Worm (Caenorhabditis elegans) whole organism, L3 larva: ENCODE data around the gene dpy-6.

Experiments used
- ZK546.5 ChIP-seq: sonication (generic microtip); optimal IDR thresholded peaks from 2 replicates; lab custom pipeline; 2017; ENCODE audit warnings: missing biosample characterization, missing genetic modification characterization
- aly-2 ChIP-seq: fragments of 150-350 bp; optimal IDR thresholded peaks from 2 replicates; lab custom pipeline; 2014; ENCODE audit warnings: missing biosample characterization, missing genetic modification characterization
- ceh-82 ChIP-seq: fragments of 150-350 bp; optimal IDR thresholded peaks from 2 replicates; lab custom pipeline; 2014; ENCODE audit warnings: missing biosample characterization, missing genetic modification characterization
- elt-3 ChIP-seq, 3 experiments: fragments of 150-350 bp in 1 of 3; sonication (generic microtip) in 2 of 3; optimal IDR thresholded peaks; 2 replicates in 2 of 3; 4 replicates in 1 of 3; lab custom pipeline; 2014 to 2017; ENCODE audit warnings: missing biosample characterization in 3 of 3, missing genetic modification characterization in 3 of 3
- mdl-1 ChIP-seq: fragments of 150-350 bp; optimal IDR thresholded peaks from 2 replicates; lab custom pipeline; 2014; ENCODE audit warnings: missing biosample characterization, missing genetic modification characterization
- nfya-1 ChIP-seq: sonication (generic microtip); optimal IDR thresholded peaks from 2 replicates; lab custom pipeline; 2017; ENCODE audit warnings: missing genetic modification characterization, mild to moderate bottlenecking, missing compliant biosample characterization, antibody characterized with exemption, moderate library complexity; ENCODE audit not compliant: insufficient read depth
- nhr-11 ChIP-seq: fragments of 150-350 bp; optimal IDR thresholded peaks from 2 replicates; lab custom pipeline; 2014; ENCODE audit warnings: missing biosample characterization, missing genetic modification characterization
- nhr-23 ChIP-seq: fragments of 150-350 bp; optimal IDR thresholded peaks from 2 replicates; lab custom pipeline; 2014; ENCODE audit warnings: missing biosample characterization, missing genetic modification reagents, missing genetic modification characterization
- nhr-76 ChIP-seq: fragments of 150-350 bp; sonication (generic microtip); optimal IDR thresholded peaks from 5 replicates; lab custom pipeline; 2014; ENCODE audit warnings: missing biosample characterization, missing genetic modification characterization
- pha-4 ChIP-seq: fragments of 150-350 bp; optimal IDR thresholded peaks from 2 replicates; lab custom pipeline; 2014; ENCODE audit warnings: missing biosample characterization, missing genetic modification reagents, missing genetic modification characterization
- sea-2 ChIP-seq: fragments of 150-350 bp; sonication (generic microtip); optimal IDR thresholded peaks from 4 replicates; lab custom pipeline; 2014; ENCODE audit warnings: missing biosample characterization, missing genetic modification reagents, missing genetic modification characterization
- snpc-4 ChIP-seq: fragments of 150-350 bp; optimal IDR thresholded peaks from 2 replicates; lab custom pipeline; 2014; ENCODE audit warnings: missing biosample characterization, missing genetic modification characterization
- tbx-2 ChIP-seq: sonication (generic microtip); optimal IDR thresholded peaks from 2 replicates; lab custom pipeline; 2016; ENCODE audit warnings: mild to moderate bottlenecking, missing genetic modification characterization, missing compliant biosample characterization

DNA sequence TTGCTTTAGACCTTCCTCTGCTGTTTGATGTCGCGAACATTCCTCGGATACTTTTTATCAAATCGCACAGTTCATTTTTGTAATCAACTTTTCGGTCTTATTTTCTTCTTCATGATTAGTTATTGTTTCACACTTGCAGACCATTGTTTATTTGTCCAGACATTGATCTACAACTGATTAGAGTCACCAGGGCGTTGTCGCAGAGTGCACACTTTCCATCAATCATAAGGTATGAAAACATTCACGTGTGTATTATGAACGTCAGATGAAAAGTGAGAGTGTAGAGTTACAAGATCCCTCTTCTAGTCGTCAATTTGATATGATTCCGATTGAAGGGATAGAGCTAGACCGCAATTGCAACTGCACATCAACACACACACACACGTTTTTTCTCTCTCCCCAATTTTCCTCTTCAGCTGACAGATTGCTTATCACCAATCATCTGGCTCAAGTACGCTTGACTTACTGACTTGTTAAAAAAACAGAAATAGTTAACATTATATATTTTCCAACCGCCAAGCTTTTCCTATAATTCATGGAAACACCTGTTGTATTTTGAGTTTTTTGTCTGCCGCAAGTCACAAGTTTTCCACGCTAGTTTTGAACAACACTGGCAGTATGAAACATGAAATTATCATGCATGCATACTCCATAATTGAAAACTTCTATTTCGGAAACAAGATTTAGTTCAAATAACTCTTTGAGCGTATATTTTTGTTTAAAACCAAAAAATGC is 15.3 kb downstream of the dpy-6 start:
- TF ChIP-seq nhr-23 (tag; lab: Kevin White, UChicago): no peak
- TF ChIP-seq nhr-76 (tag; lab: Kevin White, UChicago): no peak
- no peak for TF ChIP-seq mdl-1 (tag; lab: Kevin White, UChicago)
- TF ChIP-seq ZK546.5 (tag; lab: Kevin White, UChicago): no peak
- no peak for TF ChIP-seq sea-2 (GFP tag; lab: Kevin White, UChicago)
- no peak for TF ChIP-seq snpc-4 (tag; lab: Kevin White, UChicago)
- no peak for TF ChIP-seq nfya-1 (tag; lab: Kevin White, UChicago)
- TF ChIP-seq ceh-82 (tag; lab: Kevin White, UChicago): no peak
- TF ChIP-seq tbx-2 (tag; lab: Kevin White, UChicago): no peak
- TF ChIP-seq elt-3 (tag; optimal IDR thresholded peaks at IDR 0.05; lab: Kevin White, UChicago): no peak
- TF ChIP-seq pha-4 (tag; lab: Kevin White, UChicago): peak; percentile 21
- TF ChIP-seq nhr-11 (tag; lab: Kevin White, UChicago): no peak
- TF ChIP-seq aly-2: no peak
